Fruit fly (Drosophila melanogaster) whole organism, prepupa: ENCODE measurements around the gene Pten.

ENCODE experiments used
- CG10631 ChIP-seq: fragments of 200-800 bp; sonication (Bioruptor generic); optimal IDR thresholded peaks from 2 replicates; lab custom pipeline; 2016; ENCODE audit warnings: missing biosample characterization, missing genetic modification characterization
- CG1621 ChIP-seq: fragments of 200-800 bp; sonication (Bioruptor generic); optimal IDR thresholded peaks from 3 replicates; lab custom pipeline; 2018; ENCODE audit warnings: missing biosample characterization, mild to moderate bottlenecking, missing genetic modification characterization
- CG31627 ChIP-seq: fragments of 200-800 bp; sonication (Bioruptor generic); optimal IDR thresholded peaks from 3 replicates; lab custom pipeline; 2016; ENCODE audit warnings: missing biosample characterization, missing genetic modification characterization
- CG3919 ChIP-seq: fragments of 200-800 bp; sonication (Bioruptor generic); optimal IDR thresholded peaks from 3 replicates; lab custom pipeline; 2016; ENCODE audit warnings: missing biosample characterization, missing genetic modification characterization
- CG8632 ChIP-seq: fragments of 200-800 bp; sonication (Bioruptor generic); optimal IDR thresholded peaks from 3 replicates; lab custom pipeline; 2016; ENCODE audit warnings: missing biosample characterization, missing genetic modification characterization
- CG9139 ChIP-seq: fragments of 200-800 bp; sonication (Bioruptor generic); optimal IDR thresholded peaks from 3 replicates; lab custom pipeline; 2017; ENCODE audit warnings: missing biosample characterization, mild to moderate bottlenecking, missing genetic modification characterization
- Ets96B ChIP-seq: fragments of 200-800 bp; optimal IDR thresholded peaks from 2 replicates; lab custom pipeline; 2019; ENCODE audit warnings: missing biosample characterization, mild to moderate bottlenecking, missing genetic modification characterization, moderate library complexity
- Hr39 ChIP-seq: fragments of 200-800 bp; sonication (Bioruptor generic); optimal IDR thresholded peaks from 2 replicates; lab custom pipeline; 2016; ENCODE audit warnings: missing biosample characterization, missing genetic modification characterization
- Sox15 ChIP-seq: fragments of 200-800 bp; sonication (Bioruptor generic); optimal IDR thresholded peaks from 3 replicates; lab custom pipeline; 2016; ENCODE audit warnings: missing biosample characterization, missing genetic modification characterization
- acj6 ChIP-seq: fragments of 200-800 bp; sonication (Bioruptor generic); optimal IDR thresholded peaks from 3 replicates; lab custom pipeline; 2016; ENCODE audit warnings: missing biosample characterization, missing genetic modification characterization
- dsx ChIP-seq: fragments of 200-800 bp; optimal IDR thresholded peaks from 3 replicates; lab custom pipeline; 2019; ENCODE audit warnings: missing biosample characterization, mild to moderate bottlenecking, missing genetic modification characterization, moderate library complexity; ENCODE audit not compliant: poor library complexity, severe bottlenecking
- fd85E ChIP-seq: fragments of 200-800 bp; sonication (Bioruptor generic); optimal IDR thresholded peaks from 3 replicates; lab custom pipeline; 2016; ENCODE audit warnings: missing biosample characterization, missing genetic modification characterization
- pdm3 ChIP-seq: fragments of 200-800 bp; sonication (Bioruptor generic); optimal IDR thresholded peaks from 3 replicates; lab custom pipeline; 2016; ENCODE audit warnings: missing biosample characterization, missing genetic modification characterization
- vri ChIP-seq: fragments of 200-800 bp; sonication (Bioruptor generic); optimal IDR thresholded peaks from 3 replicates; lab custom pipeline; 2016; ENCODE audit warnings: missing biosample characterization, mild to moderate bottlenecking, missing genetic modification characterization

DNA sequence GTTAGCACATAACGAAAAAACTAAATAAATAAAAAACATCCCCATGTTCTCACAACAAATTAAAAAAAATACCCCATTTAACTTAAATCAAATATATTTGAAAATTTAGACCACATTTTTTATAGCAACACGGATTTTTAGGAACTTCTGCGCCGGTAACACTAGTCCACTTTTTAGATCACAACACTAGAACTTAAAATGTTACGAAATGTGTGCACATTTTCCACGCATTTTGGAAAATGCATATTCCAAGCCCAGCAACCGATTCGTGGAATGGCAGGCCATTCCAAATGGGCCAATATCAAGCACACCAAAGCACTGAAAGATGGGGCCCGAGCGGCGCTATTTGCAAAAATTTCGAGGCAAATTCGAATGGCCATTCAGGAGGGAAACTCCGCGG lies 7.8 kb upstream of the Pten start, which contains the start of gene CG4957:
- TF ChIP-seq CG9139 (GFP tag; lab: Kevin White, UChicago) (no peak), pdm3 (GFP tag; lab: Kevin White, UChicago) (no peak), vri (no peak), Sox15 (no peak), acj6 (GFP tag; lab: Kevin White, UChicago) (no peak), Hr39 (GFP tag; lab: Kevin White, UChicago) (no peak), CG3919 (no peak), CG8632 (GFP tag; lab: Kevin White, UChicago) (no peak), dsx (GFP tag; lab: Kevin White, UChicago) (no peak), fd85E (GFP tag; lab: Kevin White, UChicago) (no peak), CG1621 (tag; lab: Kevin White, UChicago) (no peak), CG31627 (GFP tag; lab: Kevin White, UChicago) (no peak), Ets96B (tag; lab: Kevin White, UChicago) (no peak), CG10631 (GFP tag; lab: Kevin White, UChicago) (no peak)
